Worm (Caenorhabditis elegans) whole organism, mixed stage, embryonic: ENCODE data around the gene clec-258.

Experiments used
- M03D4.4 ChIP-seq: sonication (generic microtip); optimal IDR thresholded peaks from 2 replicates; lab custom pipeline; 2017; ENCODE audit warnings: mild to moderate bottlenecking, missing genetic modification characterization, missing compliant biosample characterization
- bed-3 ChIP-seq: fragments of 200-800 bp; sonication (Bioruptor generic); optimal IDR thresholded peaks from 3 replicates; lab custom pipeline; 2018; ENCODE audit warnings: mild to moderate bottlenecking, missing genetic modification characterization, moderate library complexity, missing compliant biosample characterization
- blmp-1 ChIP-seq: fragments of 150-350 bp; optimal IDR thresholded peaks from 2 replicates; lab custom pipeline; 2014; ENCODE audit warnings: missing biosample characterization, missing genetic modification characterization
- ceh-39 ChIP-seq: fragments of 150-350 bp; optimal IDR thresholded peaks from 2 replicates; lab custom pipeline; 2014; ENCODE audit warnings: missing biosample characterization, missing genetic modification characterization
- ceh-43 ChIP-seq: fragments of 200-800 bp; sonication (Bioruptor generic); optimal IDR thresholded peaks from 2 replicates; lab custom pipeline; 2018; ENCODE audit warnings: mild to moderate bottlenecking, missing genetic modification characterization, moderate library complexity, missing compliant biosample characterization
- ceh-83 ChIP-seq: fragments of 200-800 bp; sonication (Bioruptor generic); optimal IDR thresholded peaks from 2 replicates; lab custom pipeline; 2018; ENCODE audit warnings: mild to moderate bottlenecking, missing genetic modification characterization, missing compliant biosample characterization
- ces-1 ChIP-seq: fragments of 150-350 bp; optimal IDR thresholded peaks from 2 replicates; lab custom pipeline; 2014; ENCODE audit warnings: missing biosample characterization, missing genetic modification reagents, missing genetic modification characterization
- cnd-1 ChIP-seq: fragments of 200-800 bp; sonication (Bioruptor generic); optimal IDR thresholded peaks from 2 replicates; lab custom pipeline; 2018; ENCODE audit warnings: mild to moderate bottlenecking, missing genetic modification characterization, missing compliant biosample characterization
- drap-1 ChIP-seq: fragments of 200-800 bp; sonication (Bioruptor generic); optimal IDR thresholded peaks from 3 replicates; lab custom pipeline; 2018; ENCODE audit warnings: mild to moderate bottlenecking, missing genetic modification characterization, missing compliant biosample characterization
- elt-1 ChIP-seq: sonication (generic microtip); optimal IDR thresholded peaks from 2 replicates; lab custom pipeline; 2017; ENCODE audit warnings: missing genetic modification characterization, mild to moderate bottlenecking, missing compliant biosample characterization, antibody characterized with exemption, moderate library complexity, borderline replicate concordance; ENCODE audit not compliant: insufficient read depth
- elt-3 ChIP-seq: fragments of 150-350 bp; optimal IDR thresholded peaks from 2 replicates; lab custom pipeline; 2014; ENCODE audit warnings: missing biosample characterization, missing genetic modification characterization
- flh-1 ChIP-seq: fragments of 200-800 bp; sonication (Bioruptor generic); optimal IDR thresholded peaks from 2 replicates; lab custom pipeline; 2018; ENCODE audit warnings: mild to moderate bottlenecking, missing genetic modification characterization, moderate library complexity, missing compliant biosample characterization
- ham-2 ChIP-seq: fragments of 200-800 bp; sonication (Bioruptor generic); optimal IDR thresholded peaks from 2 replicates; lab custom pipeline; 2018; ENCODE audit warnings: mild to moderate bottlenecking, missing genetic modification characterization, missing compliant biosample characterization
- hlh-1 ChIP-seq: fragments of 150-350 bp; optimal IDR thresholded peaks from 2 replicates; lab custom pipeline; 2014; ENCODE audit warnings: missing biosample characterization, missing genetic modification reagents, missing genetic modification characterization
- lin-13 ChIP-seq: fragments of 150-350 bp; optimal IDR thresholded peaks from 2 replicates; lab custom pipeline; 2014; ENCODE audit warnings: missing biosample characterization, missing genetic modification characterization
- lin-32 ChIP-seq: fragments of 200-800 bp; sonication (Bioruptor generic); optimal IDR thresholded peaks from 2 replicates; lab custom pipeline; 2018; ENCODE audit warnings: mild to moderate bottlenecking, missing genetic modification characterization, missing compliant biosample characterization
- lsy-2 ChIP-seq: fragments of 150-350 bp; optimal IDR thresholded peaks from 2 replicates; lab custom pipeline; 2014; ENCODE audit warnings: missing biosample characterization, missing genetic modification characterization
- mab-5 ChIP-seq: fragments of 150-350 bp; optimal IDR thresholded peaks from 2 replicates; lab custom pipeline; 2014; ENCODE audit warnings: missing biosample characterization, missing genetic modification characterization
- mep-1 ChIP-seq: fragments of 150-350 bp; optimal IDR thresholded peaks from 2 replicates; lab custom pipeline; 2017; ENCODE audit warnings: missing biosample characterization, missing genetic modification reagents, missing genetic modification characterization, inconsistent platforms
- mls-2 ChIP-seq: sonication (generic microtip); optimal IDR thresholded peaks from 2 replicates; lab custom pipeline; 2016; ENCODE audit warnings: mild to moderate bottlenecking, missing genetic modification characterization, moderate library complexity, missing compliant biosample characterization
- nhr-2 ChIP-seq: fragments of 150-350 bp; optimal IDR thresholded peaks from 2 replicates; lab custom pipeline; 2014; ENCODE audit warnings: missing biosample characterization, missing genetic modification characterization
- nhr-237 ChIP-seq: fragments of 150-350 bp; optimal IDR thresholded peaks from 2 replicates; lab custom pipeline; 2014; ENCODE audit warnings: missing biosample characterization, missing genetic modification characterization
- nhr-28 ChIP-seq: fragments of 150-350 bp; optimal IDR thresholded peaks from 2 replicates; lab custom pipeline; 2014; ENCODE audit warnings: missing biosample characterization, missing genetic modification characterization
- nhr-76 ChIP-seq: sonication (generic microtip); optimal IDR thresholded peaks from 2 replicates; lab custom pipeline; 2017; ENCODE audit warnings: missing biosample characterization, missing genetic modification characterization
- pha-4 ChIP-seq: fragments of 150-350 bp; optimal IDR thresholded peaks from 2 replicates; lab custom pipeline; 2018; ENCODE audit warnings: missing biosample characterization, missing genetic modification reagents, missing genetic modification characterization
- sem-2 ChIP-seq: fragments of 200-800 bp; sonication (Bioruptor generic); optimal IDR thresholded peaks from 2 replicates; lab custom pipeline; 2018; ENCODE audit warnings: mild to moderate bottlenecking, missing genetic modification characterization, missing compliant biosample characterization
- snpc-4 ChIP-seq: fragments of 150-350 bp; optimal IDR thresholded peaks from 2 replicates; lab custom pipeline; 2014; ENCODE audit warnings: missing biosample characterization, missing genetic modification characterization
- sptf-1 ChIP-seq: sonication (generic microtip); optimal IDR thresholded peaks from 2 replicates; lab custom pipeline; 2017; ENCODE audit warnings: mild to moderate bottlenecking, missing genetic modification characterization, moderate library complexity, missing compliant biosample characterization
- tbx-8 ChIP-seq: fragments of 200-800 bp; sonication (Bioruptor generic); optimal IDR thresholded peaks from 2 replicates; lab custom pipeline; 2018; ENCODE audit warnings: mild to moderate bottlenecking, missing genetic modification characterization, moderate library complexity, missing compliant biosample characterization
- unc-120 ChIP-seq: sonication (generic microtip); optimal IDR thresholded peaks from 2 replicates; lab custom pipeline; 2017; ENCODE audit warnings: missing genetic modification characterization, missing compliant biosample characterization; ENCODE audit not compliant: poor library complexity, severe bottlenecking
- unc-39 ChIP-seq: fragments of 150-350 bp; optimal IDR thresholded peaks from 2 replicates; lab custom pipeline; 2014; ENCODE audit warnings: missing biosample characterization, missing genetic modification characterization
- unc-62 ChIP-seq: fragments of 150-350 bp; optimal IDR thresholded peaks from 2 replicates; lab custom pipeline; 2014; ENCODE audit warnings: missing biosample characterization, missing genetic modification reagents, missing genetic modification characterization
- zip-8 ChIP-seq: fragments of 150-350 bp; optimal IDR thresholded peaks from 2 replicates; lab custom pipeline; 2014; ENCODE audit warnings: missing biosample characterization, missing genetic modification characterization
- ztf-11 ChIP-seq: fragments of 150-350 bp; optimal IDR thresholded peaks from 2 replicates; lab custom pipeline; 2014; ENCODE audit warnings: missing biosample characterization, missing genetic modification characterization

The clec-258 gene

DNA sequence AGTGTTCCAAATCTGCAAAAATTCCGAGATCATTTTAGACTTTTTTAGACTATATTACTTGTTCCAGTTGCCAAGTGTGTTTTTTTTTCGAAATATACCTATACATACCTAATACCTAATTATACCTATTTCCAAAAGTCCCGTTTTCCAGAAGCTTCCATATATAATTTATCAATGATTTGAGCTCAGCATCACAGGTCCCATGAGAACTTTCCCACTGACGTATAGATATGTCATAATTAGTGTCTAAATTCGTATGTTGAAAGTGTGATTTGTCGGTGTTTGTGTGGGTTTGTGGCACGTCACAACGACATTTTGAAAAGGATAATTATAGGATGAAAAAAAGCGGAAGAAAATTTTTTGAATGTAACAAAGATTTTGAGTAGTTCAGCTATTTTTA lies 17.3 kb downstream of the clec-258 start:
- TF ChIP-seq flh-1 (no peak), mab-5 (tag; lab: Kevin White, UChicago) (no peak), mls-2 (tag; lab: Kevin White, UChicago) (no peak), ceh-43 (GFP tag; lab: Kevin White, UChicago) (no peak), snpc-4 (tag; lab: Kevin White, UChicago) (no peak), lin-13 (tag; lab: Kevin White, UChicago) (no peak), ces-1 (no peak), lsy-2 (tag; lab: Kevin White, UChicago) (no peak), unc-62 (GFP tag; lab: Kevin White, UChicago) (no peak), elt-1 (tag; lab: Kevin White, UChicago) (no peak), ztf-11 (tag; lab: Kevin White, UChicago) (no peak), pha-4 (tag; lab: Kevin White, UChicago) (no peak), nhr-76 (no peak), nhr-237 (tag; lab: Kevin White, UChicago) (no peak), ham-2 (GFP tag; lab: Kevin White, UChicago) (no peak), ceh-83 (no peak), lin-32 (no peak), M03D4.4 (tag; lab: Kevin White, UChicago) (no peak)

- TF ChIP-seq lin-13 (tag; lab: Kevin White, UChicago): no peak
- TF ChIP-seq pha-4 (tag; lab: Kevin White, UChicago): no peak
- no peak for TF ChIP-seq nhr-28 (tag; lab: Kevin White, UChicago)
- TF ChIP-seq nhr-237 (tag; lab: Kevin White, UChicago): no peak
- TF ChIP-seq bed-3 (GFP tag; lab: Kevin White, UChicago): no peak
- no peak for TF ChIP-seq ztf-11 (tag; lab: Kevin White, UChicago)
- no peak for TF ChIP-seq drap-1
- TF ChIP-seq mls-2 (tag; lab: Kevin White, UChicago): no peak
- no peak for TF ChIP-seq ces-1
- no peak for TF ChIP-seq elt-1 (tag; lab: Kevin White, UChicago)
- TF ChIP-seq tbx-8 (GFP tag; lab: Kevin White, UChicago): no peak
- no peak for TF ChIP-seq nhr-2 (tag; lab: Kevin White, UChicago)
- no peak for TF ChIP-seq snpc-4 (tag; lab: Kevin White, UChicago)
- no peak for TF ChIP-seq ceh-83
- no peak for TF ChIP-seq mep-1 (tag; lab: Kevin White, UChicago)
Observed at ce11 chrV:19814833-19815232, 26.6 kb downstream of the clec-258 start, which contains the start of gene daf-28. Gene daf-28, plus strand, starts transcription at chrV:19815133.

ce11 chrV:19820178-19820577 lies 31.9 kb downstream of the clec-258 start:
- no peak for TF ChIP-seq elt-3 (tag; lab: Kevin White, UChicago)
- no peak for TF ChIP-seq drap-1
- no peak for TF ChIP-seq ceh-39 (tag; lab: Kevin White, UChicago)
- no peak for TF ChIP-seq mls-2 (tag; lab: Kevin White, UChicago)
- TF ChIP-seq sem-2 (GFP tag; lab: Kevin White, UChicago): no peak
- TF ChIP-seq unc-120: no peak
- TF ChIP-seq ceh-43 (GFP tag; lab: Kevin White, UChicago): no peak
- no peak for TF ChIP-seq nhr-28 (tag; lab: Kevin White, UChicago)
- TF ChIP-seq lsy-2 (tag; lab: Kevin White, UChicago): no peak
- no peak for TF ChIP-seq nhr-76
- TF ChIP-seq unc-62 (GFP tag; lab: Kevin White, UChicago): no peak
- no peak for TF ChIP-seq tbx-8 (GFP tag; lab: Kevin White, UChicago)
- TF ChIP-seq ces-1: no peak
- TF ChIP-seq zip-8: no peak
- TF ChIP-seq lin-13 (tag; lab: Kevin White, UChicago): no peak

DNA sequence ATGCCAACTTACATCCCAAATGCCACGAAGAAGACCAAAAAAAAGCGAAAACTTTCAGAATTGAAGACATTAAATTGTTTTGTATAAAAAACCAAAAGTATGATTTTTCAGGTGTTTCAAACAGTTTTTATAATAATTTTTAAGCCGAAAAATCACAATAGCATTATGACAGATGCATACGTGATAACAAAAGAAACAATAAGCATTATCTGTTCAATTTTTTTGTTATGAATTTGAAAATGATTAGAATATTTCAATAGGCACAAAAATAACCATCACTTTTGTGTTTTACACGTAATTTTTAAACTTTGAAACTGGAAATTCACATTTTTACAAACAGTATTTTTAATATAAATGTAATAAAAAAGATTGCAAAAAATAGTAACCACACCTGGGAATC lies 33.9 kb downstream of the clec-258 start, which contains the start of gene Y116F11B.17:
Y116F11B.17 (minus strand) TSS at position 101 of the 400 bp plus-strand sequence.
- TF ChIP-seq snpc-4 (tag; lab: Kevin White, UChicago): no peak
- no peak for TF ChIP-seq blmp-1
- TF ChIP-seq flh-1: no peak
- no peak for TF ChIP-seq ztf-11 (tag; lab: Kevin White, UChicago)
- TF ChIP-seq sem-2 (GFP tag; lab: Kevin White, UChicago): no peak
- TF ChIP-seq ceh-43 (GFP tag; lab: Kevin White, UChicago): no peak

DNA sequence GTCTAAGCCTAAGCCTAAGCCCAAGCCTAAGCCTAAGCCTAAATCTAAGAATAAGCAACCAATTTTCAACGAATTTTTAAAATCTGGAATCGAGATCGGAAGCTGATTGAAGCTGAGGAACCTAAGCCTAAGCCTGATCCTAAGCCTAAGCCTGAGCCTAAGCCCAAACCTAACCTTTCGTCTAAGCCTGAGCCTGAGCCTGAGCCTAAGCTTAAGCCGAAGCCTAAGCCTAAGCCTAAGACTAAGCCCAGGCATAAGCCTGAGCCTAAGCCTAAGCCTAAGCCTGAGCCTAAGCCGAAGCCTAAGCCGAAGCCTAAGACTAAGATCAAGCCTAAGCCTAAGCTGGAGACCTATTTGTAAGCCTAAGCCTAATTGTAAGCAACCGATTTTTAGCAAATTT lies 39.2 kb downstream of the clec-258 start:
- TF ChIP-seq ztf-11 (tag; lab: Kevin White, UChicago): no peak
- no peak for TF ChIP-seq hlh-1 (tag; lab: Kevin White, UChicago)
- no peak for TF ChIP-seq elt-3 (tag; lab: Kevin White, UChicago)
- TF ChIP-seq pha-4 (tag; lab: Kevin White, UChicago): no peak
- TF ChIP-seq lsy-2 (tag; lab: Kevin White, UChicago): no peak
- TF ChIP-seq ceh-39 (tag; lab: Kevin White, UChicago): no peak
- TF ChIP-seq sem-2 (GFP tag; lab: Kevin White, UChicago): no peak
- no peak for TF ChIP-seq unc-62 (GFP tag; lab: Kevin White, UChicago)
- TF ChIP-seq flh-1: no peak
- no peak for TF ChIP-seq ces-1
- TF ChIP-seq tbx-8 (GFP tag; lab: Kevin White, UChicago): no peak
- no peak for TF ChIP-seq nhr-28 (tag; lab: Kevin White, UChicago)
- no peak for TF ChIP-seq unc-120
- no peak for TF ChIP-seq unc-39 (tag; lab: Kevin White, UChicago)
- no peak for TF ChIP-seq sptf-1 (tag; lab: Kevin White, UChicago)
- TF ChIP-seq ham-2 (GFP tag; lab: Kevin White, UChicago): no peak
- no peak for TF ChIP-seq blmp-1
- TF ChIP-seq nhr-237 (tag; lab: Kevin White, UChicago): no peak
- TF ChIP-seq cnd-1 (tag; lab: Kevin White, UChicago): no peak
